Worm (Caenorhabditis elegans): ENCODE results near the gene T07H3.7.

ce11 chrII:1621180-1621579 is 31.4 kb upstream of the T07H3.7 start, which contains the start of gene fbxa-158:
- TF ChIP-seq tbx-11 (GFP tag; IDR thresholded peaks at IDR 0.05) (no peak), sea-1 (GFP tag; conservative IDR thresholded peaks at IDR 0.05) (no peak), hmbx-1 (tag; optimal IDR thresholded peaks at IDR 0.05) (no peak), aly-1 (tag; optimal IDR thresholded peaks at IDR 0.05) (no peak), ama-1 (optimal IDR thresholded peaks at IDR 0.05) (no peak), ceh-36 (tag; optimal IDR thresholded peaks at IDR 0.05) (no peak), hnd-1 (tag; optimal IDR thresholded peaks at IDR 0.05) (no peak), B0310.2 (tag; optimal IDR thresholded peaks at IDR 0.05) (no peak)
